Fruit fly (Drosophila melanogaster) whole organism, prepupa: Measurements from ENCODE around the gene zfh1.

Source experiments
- CG10669 ChIP-seq: fragments of 200-800 bp; sonication (Bioruptor generic); optimal IDR thresholded peaks from 3 replicates; lab custom pipeline; 2018; ENCODE audit warnings: missing biosample characterization, mild to moderate bottlenecking, missing genetic modification characterization, moderate library complexity
- CG16779 ChIP-seq: fragments of 200-800 bp; sonication (Bioruptor generic); optimal IDR thresholded peaks from 3 replicates; lab custom pipeline; 2017; ENCODE audit warnings: missing biosample characterization, mild to moderate bottlenecking, missing genetic modification characterization
- CG6854 ChIP-seq: fragments of 200-800 bp; sonication (Bioruptor generic); optimal IDR thresholded peaks from 2 replicates; lab custom pipeline; 2017; ENCODE audit warnings: missing biosample characterization, mild to moderate bottlenecking, missing genetic modification characterization
- Eip78C ChIP-seq: fragments of 200-800 bp; sonication (Bioruptor generic); peaks from one replicate; lab custom pipeline; 2016; ENCODE audit warnings: missing biosample characterization, missing genetic modification characterization
- Eip93F ChIP-seq: fragments of 200-800 bp; sonication (Bioruptor generic); optimal IDR thresholded peaks from 2 replicates; lab custom pipeline; 2016; ENCODE audit warnings: missing biosample characterization, mild to moderate bottlenecking, missing genetic modification characterization
- Hr39 ChIP-seq: fragments of 200-800 bp; sonication (Bioruptor generic); optimal IDR thresholded peaks from 2 replicates; lab custom pipeline; 2016; ENCODE audit warnings: missing biosample characterization, missing genetic modification characterization
- Lpt ChIP-seq: fragments of 200-800 bp; sonication (Bioruptor generic); optimal IDR thresholded peaks from 3 replicates; lab custom pipeline; 2016; ENCODE audit warnings: missing biosample characterization, missing genetic modification characterization
- Sox102F ChIP-seq: fragments of 200-800 bp; sonication (Bioruptor generic); optimal IDR thresholded peaks from 2 replicates; lab custom pipeline; 2016; ENCODE audit warnings: missing biosample characterization, mild to moderate bottlenecking, missing genetic modification characterization
- dsx ChIP-seq: fragments of 200-800 bp; optimal IDR thresholded peaks from 3 replicates; lab custom pipeline; 2019; ENCODE audit warnings: missing biosample characterization, mild to moderate bottlenecking, missing genetic modification characterization, moderate library complexity; ENCODE audit not compliant: poor library complexity, severe bottlenecking
- fd85E ChIP-seq: fragments of 200-800 bp; sonication (Bioruptor generic); optimal IDR thresholded peaks from 3 replicates; lab custom pipeline; 2016; ENCODE audit warnings: missing biosample characterization, missing genetic modification characterization
- spab ChIP-seq: fragments of 200-800 bp; sonication (Bioruptor generic); optimal IDR thresholded peaks from 2 replicates; lab custom pipeline; 2017; ENCODE audit warnings: missing biosample characterization, mild to moderate bottlenecking, missing genetic modification characterization, missing genetic modification reagents

dm6 chr3R:30756191-30756590 lies 9.5 kb upstream of the zfh1 start:
- peak; percentile 15 for TF ChIP-seq Hr39 (GFP tag; lab: Kevin White, UChicago)
- peak; percentile 11 for TF ChIP-seq CG10669 (GFP tag; lab: Kevin White, UChicago)
- no peak for TF ChIP-seq Lpt (GFP tag; lab: Kevin White, UChicago)
- no peak for TF ChIP-seq CG6854 (GFP tag; lab: Kevin White, UChicago)
- TF ChIP-seq Eip93F, result no peak
- peak; percentile 7 for TF ChIP-seq dsx (GFP tag; lab: Kevin White, UChicago)
- TF ChIP-seq Sox102F, result no peak
- TF ChIP-seq spab, result no peak
- TF ChIP-seq Eip78C, result peak; percentile 69
- no peak for TF ChIP-seq fd85E
- TF ChIP-seq CG16779 (tag; lab: Kevin White, UChicago), result no peak
